Worm (Caenorhabditis elegans) whole organism, L4 larva: ENCODE results near the gene srw-10.

Experiments
- F26F4.8 ChIP-seq: fragments of 200-800 bp; sonication (Bioruptor generic); conservative IDR thresholded peaks from 2 replicates; pipeline ENCODE4 v1.3.6; 2022; ENCODE audit warnings: missing genetic modification characterization, missing compliant biosample characterization
- F49E8.2 ChIP-seq: sonication (generic microtip); optimal IDR thresholded peaks from 2 replicates; lab custom pipeline; 2016; ENCODE audit warnings: missing compliant biosample characterization, mild to moderate bottlenecking, missing genetic modification characterization, borderline replicate concordance
- aha-1 ChIP-seq: fragments of 150-350 bp; peaks from one replicate; lab custom pipeline; 2014; ENCODE audit warnings: missing biosample characterization, missing genetic modification characterization
- ceh-28 ChIP-seq: fragments of 150-350 bp; optimal IDR thresholded peaks from 2 replicates; lab custom pipeline; 2014; ENCODE audit warnings: missing biosample characterization, missing genetic modification reagents, missing genetic modification characterization
- daf-19 ChIP-seq: fragments of 200-800 bp; sonication (Bioruptor generic); conservative IDR thresholded peaks from 2 replicates; pipeline ENCODE4 v1.3.6; 2022; ENCODE audit warnings: missing genetic modification characterization, missing compliant biosample characterization
- dve-1 ChIP-seq: sonication (generic microtip); optimal IDR thresholded peaks from 2 replicates; lab custom pipeline; 2017; ENCODE audit warnings: antibody characterized with exemption, mild to moderate bottlenecking, missing genetic modification characterization, missing compliant biosample characterization; ENCODE audit not compliant: insufficient read depth
- egl-43 ChIP-seq: fragments of 200-800 bp; sonication (Bioruptor generic); IDR thresholded peaks from 2 replicates; pipeline ENCODE4 v1.3.6; 2022; ENCODE audit warnings: missing genetic modification reagents, missing genetic modification characterization, missing compliant biosample characterization
- hlh-11 ChIP-seq: fragments of 200-800 bp; sonication (Bioruptor generic); optimal IDR thresholded peaks from 2 replicates; lab custom pipeline; 2018; ENCODE audit warnings: mild to moderate bottlenecking, missing genetic modification characterization, missing compliant biosample characterization
- hlh-30 ChIP-seq: sonication (generic microtip); optimal IDR thresholded peaks from 2 replicates; lab custom pipeline; 2017; ENCODE audit warnings: antibody characterized with exemption, mild to moderate bottlenecking, missing genetic modification characterization, missing compliant biosample characterization; ENCODE audit not compliant: insufficient read depth
- lin-1 ChIP-seq: fragments of 200-800 bp; sonication (Bioruptor generic); IDR thresholded peaks from 2 replicates; pipeline ENCODE4 v1.3.6; 2022; ENCODE audit warnings: missing genetic modification reagents, missing genetic modification characterization, missing compliant biosample characterization
- lin-29 ChIP-seq: fragments of 200-800 bp; sonication (Bioruptor generic); IDR thresholded peaks from 2 replicates; pipeline ENCODE4 v1.3.6; 2022; ENCODE audit warnings: missing genetic modification reagents, missing genetic modification characterization, missing compliant biosample characterization
- madf-9 ChIP-seq: fragments of 200-800 bp; sonication (Bioruptor generic); conservative IDR thresholded peaks from 2 replicates; pipeline ENCODE4 v1.3.6; 2022; ENCODE audit warnings: missing genetic modification reagents, missing genetic modification characterization, missing compliant biosample characterization
- mdl-1 ChIP-seq, 2 experiments: fragments of 150-350 bp in 1 of 2; sonication (generic microtip) in 1 of 2; optimal IDR thresholded peaks; 2 replicates each; lab custom pipeline; 2014 to 2017; ENCODE audit warnings: missing biosample characterization in 2 of 2, missing genetic modification characterization in 2 of 2
- mxl-3 ChIP-seq: fragments of 200-800 bp; sonication (Bioruptor generic); optimal IDR thresholded peaks from 2 replicates; lab custom pipeline; 2018; ENCODE audit warnings: mild to moderate bottlenecking, missing genetic modification characterization, missing compliant biosample characterization
- nhr-11 ChIP-seq: fragments of 150-350 bp; optimal IDR thresholded peaks from 2 replicates; lab custom pipeline; 2014; ENCODE audit warnings: missing biosample characterization, missing genetic modification characterization
- nhr-28 ChIP-seq: fragments of 150-350 bp; optimal IDR thresholded peaks from 2 replicates; lab custom pipeline; 2014; ENCODE audit warnings: missing biosample characterization, missing genetic modification characterization
- nhr-42 ChIP-seq: fragments of 200-800 bp; sonication (Bioruptor generic); IDR thresholded peaks from 2 replicates; pipeline ENCODE4 v1.3.6; 2022; ENCODE audit warnings: missing genetic modification characterization, missing compliant biosample characterization
- nhr-48 ChIP-seq: sonication (generic microtip); optimal IDR thresholded peaks from 2 replicates; lab custom pipeline; 2016; ENCODE audit warnings: mild to moderate bottlenecking, missing genetic modification characterization, missing compliant biosample characterization
- nhr-6 ChIP-seq: fragments of 150-350 bp; optimal IDR thresholded peaks from 2 replicates; lab custom pipeline; 2014; ENCODE audit warnings: missing biosample characterization, missing genetic modification characterization
- nhr-77 ChIP-seq: fragments of 150-350 bp; optimal IDR thresholded peaks from 2 replicates; lab custom pipeline; 2014; ENCODE audit warnings: missing biosample characterization, missing genetic modification characterization
- pqm-1 ChIP-seq: sonication (generic microtip); optimal IDR thresholded peaks from 2 replicates; lab custom pipeline; 2017; ENCODE audit warnings: missing biosample characterization, missing genetic modification characterization
- saeg-2 ChIP-seq: fragments of 200-800 bp; sonication (Bioruptor generic); IDR thresholded peaks from 2 replicates; pipeline ENCODE4 v1.3.6; 2022; ENCODE audit warnings: missing genetic modification reagents, missing genetic modification characterization, missing compliant biosample characterization
- set-16 ChIP-seq: fragments of 200-800 bp; sonication (Bioruptor generic); IDR thresholded peaks from 2 replicates; pipeline ENCODE4 v1.3.6; 2022; ENCODE audit warnings: missing genetic modification reagents, missing genetic modification characterization, missing compliant biosample characterization
- snpc-1.2 ChIP-seq: fragments of 200-800 bp; sonication (Bioruptor generic); IDR thresholded peaks from 2 replicates; pipeline ENCODE4 v1.3.6; 2022; ENCODE audit warnings: missing genetic modification reagents, missing genetic modification characterization, missing compliant biosample characterization
- snpc-4 ChIP-seq: fragments of 150-350 bp; optimal IDR thresholded peaks from 2 replicates; lab custom pipeline; 2014; ENCODE audit warnings: missing biosample characterization, missing genetic modification characterization
- unc-130 ChIP-seq: sonication (generic microtip); optimal IDR thresholded peaks from 2 replicates; lab custom pipeline; 2016; ENCODE audit warnings: missing genetic modification reagents, missing genetic modification characterization, missing compliant biosample characterization
- zip-2 ChIP-seq: fragments of 150-350 bp; optimal IDR thresholded peaks from 2 replicates; lab custom pipeline; 2014; ENCODE audit warnings: missing biosample characterization, missing genetic modification characterization
- ztf-11 ChIP-seq: fragments of 150-350 bp; optimal IDR thresholded peaks from 2 replicates; lab custom pipeline; 2014; ENCODE audit warnings: missing biosample characterization, missing genetic modification characterization

The srw-10 gene

ce11 chrIII:12788239-12788638 is 33.1 kb downstream of the srw-10 start:
- TF ChIP-seq set-16 (GFP tag; lab: Robert Waterston, UW) = peak; percentile 67
- TF ChIP-seq aha-1 (tag; lab: Kevin White, UChicago) = peak; percentile 68
- TF ChIP-seq nhr-6 (tag; lab: Kevin White, UChicago) = no peak

DNA sequence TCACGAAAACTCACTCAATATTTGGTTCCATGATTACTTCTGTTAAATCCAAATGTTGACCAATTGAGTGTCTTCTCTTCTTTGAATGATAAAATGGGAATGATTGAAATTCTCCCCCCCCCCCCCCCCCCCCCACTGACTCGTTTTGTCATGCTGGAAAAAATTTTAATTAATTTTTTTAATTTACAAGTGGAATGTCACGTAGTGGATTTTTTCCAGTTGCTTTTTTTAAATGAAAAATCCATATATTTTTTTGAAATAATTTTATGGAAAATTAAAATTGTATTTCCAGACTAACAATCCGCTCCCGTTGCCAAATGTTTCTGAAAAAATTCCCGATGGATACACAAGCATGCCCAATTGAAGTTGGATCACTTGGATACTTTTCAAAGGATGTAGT is 34.3 kb downstream of the srw-10 start, which contains the start of gene BE10.1:
TSS of gene BE10.1 (minus strand) at position 101 of the 400 bp plus-strand sequence.
- TF ChIP-seq madf-9 (no peak), zip-2 (tag; lab: Kevin White, UChicago) (no peak), ztf-11 (tag; lab: Kevin White, UChicago) (no peak), daf-19 (no peak), snpc-1.2 (GFP tag; lab: Robert Waterston, UW) (no peak), snpc-4 (tag; lab: Kevin White, UChicago) (no peak), nhr-48 (tag; lab: Kevin White, UChicago) (no peak), pqm-1 (tag; lab: Kevin White, UChicago) (no peak), lin-1 (GFP tag; lab: Robert Waterston, UW) (no peak), lin-29 (no peak), dve-1 (tag; lab: Kevin White, UChicago) (no peak), egl-43 (GFP tag; lab: Robert Waterston, UW) (no peak), saeg-2 (GFP tag; lab: Robert Waterston, UW) (no peak)

ce11 chrIII:12794200-12794599 is 39.1 kb downstream of the srw-10 start:
- TF ChIP-seq nhr-77 (tag; lab: Kevin White, UChicago) = no peak
- TF ChIP-seq nhr-42 = no peak
- no peak for TF ChIP-seq hlh-11 (tag; lab: Kevin White, UChicago)
- TF ChIP-seq ceh-28 (tag; lab: Kevin White, UChicago) = peak; percentile 95
- TF ChIP-seq F26F4.8 (GFP tag; lab: Robert Waterston, UW) = no peak

DNA sequence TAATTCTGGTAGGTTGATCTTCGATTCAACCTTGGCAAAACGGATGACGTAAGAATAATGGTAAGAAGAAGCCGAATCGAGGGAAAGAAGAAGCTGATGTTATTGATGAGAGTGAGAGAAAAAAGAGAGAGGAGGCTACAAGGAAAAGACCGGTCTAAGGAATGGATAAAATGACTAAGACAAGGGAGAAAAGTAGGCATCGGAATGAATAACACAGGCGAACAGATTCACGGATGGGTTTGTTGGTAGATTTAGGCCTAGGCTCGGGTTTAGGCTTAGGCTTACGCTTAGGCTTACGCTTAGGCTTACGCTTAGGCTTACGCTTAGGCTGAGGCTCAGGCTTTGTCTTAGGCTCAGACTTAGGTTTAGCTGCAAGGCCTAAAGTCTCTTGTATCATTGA is 43.3 kb downstream of the srw-10 start, which contains the start of gene agmo-1:
TSS of gene agmo-1 (minus strand) at position 101 of the 400 bp plus-strand sequence.
- TF ChIP-seq unc-130 (GFP tag; lab: Kevin White, UChicago) (no peak), nhr-28 (peak; percentile 9)
- TF ChIP-seq, all 104 proteins: peak for 1

ce11 chrIII:12800529-12800928 is 45.4 kb downstream of the srw-10 start:
- TF ChIP-seq hlh-30 (tag; lab: Kevin White, UChicago) (peak; percentile 51), mdl-1 (tag; optimal IDR thresholded peaks at IDR 0.05; lab: Kevin White, UChicago) (peak in 1 of 2 experiments; percentile 23), nhr-28 (peak; percentile 43), hlh-11 (tag; lab: Kevin White, UChicago) (peak; percentile 68), nhr-11 (tag; lab: Kevin White, UChicago) (no peak), mxl-3 (GFP tag; lab: Kevin White, UChicago) (peak; percentile 66), F49E8.2 (no peak)
